Worm (Caenorhabditis elegans): ENCODE results near the gene comt-5.

ce11 chrV:2099040-2099439 lies 45.6 kb upstream of the comt-5 start, which contains the start of gene F36F12.7:
- no peak for TF ChIP-seq nfya-1 (tag; optimal IDR thresholded peaks at IDR 0.05)
- no peak for TF ChIP-seq ceh-22 (tag; optimal IDR thresholded peaks at IDR 0.05)
- TF ChIP-seq hlh-30 (tag; optimal IDR thresholded peaks at IDR 0.05; ENCODE audit: insufficient read depth): no peak
- no peak for TF ChIP-seq gmeb-2 (tag; optimal IDR thresholded peaks at IDR 0.05)
- no peak for TF ChIP-seq ama-1 (optimal IDR thresholded peaks at IDR 0.05)
- no peak for TF ChIP-seq pqm-1 (tag; optimal IDR thresholded peaks at IDR 0.05)
- TF ChIP-seq hlh-6 (tag; optimal IDR thresholded peaks at IDR 0.05): no peak
- no peak for TF ChIP-seq elt-2 (tag; optimal IDR thresholded peaks at IDR 0.05)
- no peak for TF ChIP-seq ceh-6 (GFP tag; optimal IDR thresholded peaks at IDR 0.05)
- TF ChIP-seq ceh-9 (tag; optimal IDR thresholded peaks at IDR 0.05): no peak
